Worm (Caenorhabditis elegans) whole organism, midembryonic: ENCODE measurements around the gene fbxc-58.

Experiments
- T22C8.4 ChIP-seq: fragments of 200-800 bp; sonication (Bioruptor generic); IDR thresholded peaks from 2 replicates; pipeline ENCODE4 v1.3.6; 2022; ENCODE audit warnings: missing genetic modification characterization, missing compliant biosample characterization
- cog-1 ChIP-seq: sonication (generic microtip); optimal IDR thresholded peaks from 2 replicates; lab custom pipeline; 2016; ENCODE audit warnings: missing genetic modification characterization, missing compliant biosample characterization
- flt-1 ChIP-seq: fragments of 200-800 bp; sonication (Bioruptor generic); IDR thresholded peaks from 2 replicates; pipeline ENCODE4 v1.3.6; 2022; ENCODE audit warnings: missing genetic modification characterization, missing compliant biosample characterization
- klf-2 ChIP-seq: fragments of 200-800 bp; sonication (Bioruptor generic); conservative IDR thresholded peaks from 2 replicates; pipeline ENCODE4 v1.3.6; 2022; ENCODE audit warnings: missing genetic modification reagents, missing genetic modification characterization, missing compliant biosample characterization
- med-1 ChIP-seq: sonication (generic microtip); optimal IDR thresholded peaks from 2 replicates; lab custom pipeline; 2017; ENCODE audit warnings: missing genetic modification characterization, mild to moderate bottlenecking, missing compliant biosample characterization, antibody characterized with exemption, missing genetic modification reagents; ENCODE audit not compliant: insufficient read depth
- ref-1 ChIP-seq: fragments of 200-800 bp; sonication (Bioruptor generic); conservative IDR thresholded peaks from 2 replicates; pipeline ENCODE4 v1.3.6; 2022; ENCODE audit warnings: missing genetic modification reagents, missing genetic modification characterization, missing compliant biosample characterization
- tab-1 ChIP-seq: fragments of 200-800 bp; sonication (Bioruptor generic); IDR thresholded peaks from 2 replicates; pipeline ENCODE4 v1.3.6; 2022; ENCODE audit warnings: missing genetic modification characterization, missing compliant biosample characterization
- ztf-23 ChIP-seq: fragments of 200-800 bp; sonication (Bioruptor generic); IDR thresholded peaks from 2 replicates; pipeline ENCODE4 v1.3.6; 2022; ENCODE audit warnings: missing genetic modification reagents, missing genetic modification characterization, missing compliant biosample characterization
- ztf-29 ChIP-seq: fragments of 200-800 bp; sonication (Bioruptor generic); IDR thresholded peaks from 2 replicates; pipeline ENCODE4 v1.3.6; 2022; ENCODE audit warnings: missing genetic modification reagents, missing genetic modification characterization, missing compliant biosample characterization

The fbxc-58 gene

ce11 chrIV:9410766-9411165, 39.5 kb downstream of the fbxc-58 start:
- 0 out of 2 replicates have a peak, but pooled peaks have one; percentile 16 for TF ChIP-seq tab-1 (GFP tag; lab: Robert Waterston, UW)

ce11 chrIV:9422408-9422807, 51.1 kb downstream of the fbxc-58 start, which contains the start of gene F56D5.9:
Gene F56D5.9 (minus strand): TSS chrIV:9422508.
- TF ChIP-seq tab-1 (GFP tag; lab: Robert Waterston, UW) = no peak
- no peak for TF ChIP-seq klf-2 (GFP tag; lab: Robert Waterston, UW)
- no peak for TF ChIP-seq ref-1 (GFP tag; lab: Robert Waterston, UW)
- TF ChIP-seq med-1 (GFP tag; lab: Kevin White, UChicago) = no peak
- TF ChIP-seq ztf-29 (GFP tag; lab: Robert Waterston, UW) = no peak
- TF ChIP-seq T22C8.4 (GFP tag; lab: Robert Waterston, UW) = no peak
- no peak for TF ChIP-seq cog-1 (tag; lab: Kevin White, UChicago)
- TF ChIP-seq ztf-23 (GFP tag; lab: Robert Waterston, UW) = no peak
- no peak for TF ChIP-seq flt-1 (GFP tag; lab: Robert Waterston, UW)
